Fruit fly (Drosophila melanogaster) whole organism, prepupa: Measurements from ENCODE around the gene CG5104.

Source experiments
- Blimp-1 ChIP-seq: fragments of 200-800 bp; sonication (Bioruptor generic); optimal IDR thresholded peaks from 3 replicates; lab custom pipeline; 2017; ENCODE audit warnings: missing biosample characterization, missing genetic modification characterization, mild to moderate bottlenecking, moderate library complexity, missing genetic modification reagents
- CG10631 ChIP-seq: fragments of 200-800 bp; sonication (Bioruptor generic); optimal IDR thresholded peaks from 2 replicates; lab custom pipeline; 2016; ENCODE audit warnings: missing biosample characterization, missing genetic modification characterization
- CG15336 ChIP-seq: fragments of 200-800 bp; sonication (Bioruptor generic); IDR thresholded peaks from 2 replicates; pipeline ENCODE4 v1.3.6; 2022; ENCODE audit warnings: missing biosample characterization, missing genetic modification characterization
- CG16779 ChIP-seq: fragments of 200-800 bp; sonication (Bioruptor generic); optimal IDR thresholded peaks from 3 replicates; lab custom pipeline; 2017; ENCODE audit warnings: missing biosample characterization, mild to moderate bottlenecking, missing genetic modification characterization
- CG3032 ChIP-seq: fragments of 200-800 bp; optimal IDR thresholded peaks from 2 replicates; lab custom pipeline; 2019; ENCODE audit warnings: missing biosample characterization, mild to moderate bottlenecking, missing genetic modification characterization, moderate library complexity
- CG31627 ChIP-seq: fragments of 200-800 bp; sonication (Bioruptor generic); optimal IDR thresholded peaks from 3 replicates; lab custom pipeline; 2016; ENCODE audit warnings: missing biosample characterization, missing genetic modification characterization
- CG32006 ChIP-seq: fragments of 200-800 bp; sonication (Bioruptor generic); optimal IDR thresholded peaks from 3 replicates; lab custom pipeline; 2017; ENCODE audit warnings: missing biosample characterization, mild to moderate bottlenecking, missing genetic modification characterization
- CG34406 ChIP-seq: fragments of 200-800 bp; sonication (Bioruptor generic); optimal IDR thresholded peaks from 3 replicates; lab custom pipeline; 2016; ENCODE audit warnings: missing biosample characterization, missing genetic modification characterization
- CG3919 ChIP-seq: fragments of 200-800 bp; sonication (Bioruptor generic); optimal IDR thresholded peaks from 3 replicates; lab custom pipeline; 2016; ENCODE audit warnings: missing biosample characterization, missing genetic modification characterization
- CG6163 ChIP-seq: fragments of 200-800 bp; sonication (Bioruptor generic); IDR thresholded peaks from 3 replicates; pipeline ENCODE4 v1.3.6; 2022; ENCODE audit warnings: missing biosample characterization, missing genetic modification characterization
- CG6276 ChIP-seq: fragments of 200-800 bp; sonication (Bioruptor generic); optimal IDR thresholded peaks from 2 replicates; lab custom pipeline; 2017; ENCODE audit warnings: missing biosample characterization, mild to moderate bottlenecking, missing genetic modification characterization
- CG6792 ChIP-seq: fragments of 200-800 bp; sonication (Bioruptor generic); optimal IDR thresholded peaks from 3 replicates; lab custom pipeline; 2016; ENCODE audit warnings: missing biosample characterization, missing genetic modification characterization
- CG6808 ChIP-seq: fragments of 200-800 bp; sonication (Bioruptor generic); optimal IDR thresholded peaks from 3 replicates; lab custom pipeline; 2017; ENCODE audit warnings: missing biosample characterization, missing genetic modification characterization, mild to moderate bottlenecking, moderate library complexity, missing genetic modification reagents
- CG7368 ChIP-seq: fragments of 200-800 bp; sonication (Bioruptor generic); optimal IDR thresholded peaks from 3 replicates; lab custom pipeline; 2016; ENCODE audit warnings: missing biosample characterization, missing genetic modification characterization
- CG8119 ChIP-seq: fragments of 200-800 bp; sonication (Bioruptor generic); IDR thresholded peaks from 3 replicates; pipeline ENCODE4 v1.3.6; 2022; ENCODE audit warnings: missing biosample characterization, missing genetic modification characterization
- CG9139 ChIP-seq: fragments of 200-800 bp; sonication (Bioruptor generic); optimal IDR thresholded peaks from 3 replicates; lab custom pipeline; 2017; ENCODE audit warnings: missing biosample characterization, mild to moderate bottlenecking, missing genetic modification characterization
- Eip78C ChIP-seq: fragments of 200-800 bp; sonication (Bioruptor generic); peaks from one replicate; lab custom pipeline; 2016; ENCODE audit warnings: missing biosample characterization, missing genetic modification characterization
- Eip93F ChIP-seq: fragments of 200-800 bp; sonication (Bioruptor generic); optimal IDR thresholded peaks from 2 replicates; lab custom pipeline; 2016; ENCODE audit warnings: missing biosample characterization, mild to moderate bottlenecking, missing genetic modification characterization
- Hr39 ChIP-seq: fragments of 200-800 bp; sonication (Bioruptor generic); optimal IDR thresholded peaks from 2 replicates; lab custom pipeline; 2016; ENCODE audit warnings: missing biosample characterization, missing genetic modification characterization
- Hr4 ChIP-seq: fragments of 200-800 bp; sonication (Bioruptor generic); optimal IDR thresholded peaks from 3 replicates; lab custom pipeline; 2016; ENCODE audit warnings: missing biosample characterization, missing genetic modification characterization
- achi ChIP-seq: fragments of 200-800 bp; sonication (Bioruptor generic); optimal IDR thresholded peaks from 3 replicates; lab custom pipeline; 2016; ENCODE audit warnings: missing biosample characterization, missing genetic modification characterization
- acj6 ChIP-seq: fragments of 200-800 bp; sonication (Bioruptor generic); optimal IDR thresholded peaks from 3 replicates; lab custom pipeline; 2016; ENCODE audit warnings: missing biosample characterization, missing genetic modification characterization
- cyc ChIP-seq: fragments of 200-800 bp; sonication (Bioruptor generic); optimal IDR thresholded peaks from 3 replicates; lab custom pipeline; 2016; ENCODE audit warnings: missing biosample characterization, missing genetic modification characterization
- dsx ChIP-seq: fragments of 200-800 bp; optimal IDR thresholded peaks from 3 replicates; lab custom pipeline; 2019; ENCODE audit warnings: missing biosample characterization, mild to moderate bottlenecking, missing genetic modification characterization, moderate library complexity; ENCODE audit not compliant: poor library complexity, severe bottlenecking
- esn ChIP-seq: fragments of 200-800 bp; sonication (Bioruptor generic); optimal IDR thresholded peaks from 2 replicates; lab custom pipeline; 2016; ENCODE audit warnings: missing biosample characterization, mild to moderate bottlenecking, missing genetic modification characterization, moderate library complexity
- fkh ChIP-seq: fragments of 200-800 bp; sonication (Bioruptor generic); optimal IDR thresholded peaks from 3 replicates; lab custom pipeline; 2017; ENCODE audit warnings: missing biosample characterization, mild to moderate bottlenecking, missing genetic modification characterization, moderate library complexity
- lz ChIP-seq: fragments of 200-800 bp; sonication (Bioruptor generic); optimal IDR thresholded peaks from 3 replicates; lab custom pipeline; 2016; ENCODE audit warnings: missing biosample characterization, missing genetic modification characterization
- net ChIP-seq: fragments of 200-800 bp; sonication (Bioruptor generic); optimal IDR thresholded peaks from 3 replicates; lab custom pipeline; 2016; ENCODE audit warnings: missing biosample characterization, missing genetic modification characterization
- pdm3 ChIP-seq: fragments of 200-800 bp; sonication (Bioruptor generic); optimal IDR thresholded peaks from 3 replicates; lab custom pipeline; 2016; ENCODE audit warnings: missing biosample characterization, missing genetic modification characterization
- spab ChIP-seq: fragments of 200-800 bp; sonication (Bioruptor generic); optimal IDR thresholded peaks from 2 replicates; lab custom pipeline; 2017; ENCODE audit warnings: missing biosample characterization, mild to moderate bottlenecking, missing genetic modification characterization, missing genetic modification reagents
- svp ChIP-seq: fragments of 200-800 bp; sonication (Bioruptor generic); peaks from one replicate; lab custom pipeline; 2016; ENCODE audit warnings: missing biosample characterization, missing genetic modification characterization
- vri ChIP-seq: fragments of 200-800 bp; sonication (Bioruptor generic); optimal IDR thresholded peaks from 3 replicates; lab custom pipeline; 2016; ENCODE audit warnings: missing biosample characterization, mild to moderate bottlenecking, missing genetic modification characterization

The CG5104 gene

DNA sequence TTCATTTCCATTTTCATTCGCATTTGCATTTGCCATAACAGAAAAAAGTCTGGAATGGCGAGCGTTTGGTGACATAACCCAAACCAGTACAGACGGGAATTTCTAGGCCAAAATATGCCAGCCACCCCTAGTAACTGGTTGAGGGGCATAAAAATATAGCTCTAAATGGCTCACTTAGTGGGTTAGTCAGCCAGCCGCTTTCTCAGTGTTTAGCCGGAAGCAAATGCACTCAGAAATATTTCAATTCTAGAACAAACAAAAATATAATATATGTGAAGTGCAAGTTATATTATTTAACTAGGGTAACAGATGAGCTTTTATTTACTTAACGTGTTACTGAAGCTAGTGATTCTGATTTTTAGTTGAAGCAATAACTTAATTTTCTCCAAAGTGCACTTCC, 16.1 kb downstream of the CG5104 start:
- TF ChIP-seq CG6163 (GFP tag; lab: Robert Waterston, UW): no peak
- no peak for TF ChIP-seq CG10631 (GFP tag; lab: Kevin White, UChicago)
- TF ChIP-seq CG3032: no peak
- no peak for TF ChIP-seq CG15336 (GFP tag; lab: Robert Waterston, UW)
- peak; percentile 31 for TF ChIP-seq Eip78C (GFP tag; lab: Kevin White, UChicago)
- no peak for TF ChIP-seq CG3919 (GFP tag; lab: Kevin White, UChicago)
- no peak for TF ChIP-seq CG31627 (GFP tag; lab: Kevin White, UChicago)
- TF ChIP-seq, all 60 proteins: peak for 1

DNA sequence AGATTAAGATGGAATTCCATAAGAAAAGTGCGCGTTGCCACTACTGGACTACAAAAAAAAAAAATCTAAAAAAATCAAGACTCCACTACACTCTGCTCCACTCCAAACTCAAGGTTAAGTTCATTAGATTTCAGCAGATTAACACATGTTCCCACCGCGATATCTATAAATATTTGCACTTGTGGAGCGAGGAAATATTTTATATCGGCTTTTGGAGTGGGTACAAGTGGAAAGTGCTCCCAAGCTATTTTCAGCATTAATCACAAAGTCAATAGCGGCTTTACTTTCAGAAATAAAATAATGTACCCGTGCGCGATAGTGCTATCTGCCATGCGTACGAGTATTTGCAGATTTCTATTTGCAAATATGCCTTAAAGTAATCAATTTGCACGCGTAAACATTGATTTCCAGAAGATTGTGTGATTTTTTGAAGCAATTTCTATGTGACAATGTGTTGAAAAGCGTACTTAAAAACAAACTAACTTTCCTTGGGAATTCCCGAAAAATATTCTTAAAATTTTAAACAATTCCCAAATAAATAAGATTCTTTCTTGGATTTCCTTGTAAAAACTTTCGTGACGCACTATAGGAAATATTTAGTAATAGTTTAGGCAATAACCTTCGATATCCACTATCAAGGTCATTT, 17.0 kb downstream of the CG5104 start:
- TF ChIP-seq CG31627 (GFP tag; lab: Kevin White, UChicago) (no peak), acj6 (GFP tag; lab: Kevin White, UChicago) (no peak), CG9139 (GFP tag; lab: Kevin White, UChicago) (no peak), spab (GFP tag; lab: Kevin White, UChicago) (no peak), lz (GFP tag; lab: Kevin White, UChicago) (no peak), fkh (GFP tag; lab: Kevin White, UChicago) (peak; percentile 74), Eip93F (no peak), achi (GFP tag; lab: Kevin White, UChicago) (no peak), cyc (GFP tag; lab: Kevin White, UChicago) (no peak), CG34406 (no peak), Eip78C (GFP tag; lab: Kevin White, UChicago) (peak; percentile 75), svp (GFP tag; lab: Kevin White, UChicago) (no peak), CG32006 (GFP tag; lab: Kevin White, UChicago) (peak; percentile 23), CG6808 (no peak), Blimp-1 (GFP tag; lab: Kevin White, UChicago) (no peak), net (GFP tag; lab: Kevin White, UChicago) (no peak), Hr4 (GFP tag; lab: Kevin White, UChicago) (no peak), CG6276 (GFP tag; lab: Kevin White, UChicago) (peak; percentile 0), CG7368 (GFP tag; lab: Kevin White, UChicago) (no peak), pdm3 (GFP tag; lab: Kevin White, UChicago) (peak; percentile 2)

DNA sequence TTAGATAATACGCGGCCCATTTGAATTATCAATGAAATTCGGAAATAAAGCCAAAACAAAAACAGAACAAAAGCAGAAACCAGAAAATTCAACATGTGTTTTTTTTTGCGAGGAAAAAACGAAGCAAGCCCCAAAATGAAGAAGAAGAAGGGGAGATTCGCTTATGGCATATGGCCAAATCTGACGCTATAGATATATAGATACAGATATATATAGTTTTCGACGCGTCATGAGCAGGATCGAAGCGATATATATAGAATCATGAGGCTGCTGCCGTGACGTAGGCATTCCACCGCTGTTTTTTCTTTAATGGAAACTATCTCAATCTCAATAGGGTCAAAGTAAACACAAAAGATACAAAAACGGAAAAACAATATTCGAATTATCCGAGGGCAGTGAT, 17.6 kb downstream of the CG5104 start:
- TF ChIP-seq CG31627 (GFP tag; lab: Kevin White, UChicago) (no peak), dsx (GFP tag; lab: Kevin White, UChicago) (no peak), CG15336 (GFP tag; lab: Robert Waterston, UW) (0 out of 2 replicates have a peak, but pooled peaks have one; percentile 28), CG8119 (no peak), CG6276 (GFP tag; lab: Kevin White, UChicago) (peak; percentile 15), CG6792 (GFP tag; lab: Kevin White, UChicago) (no peak), CG10631 (GFP tag; lab: Kevin White, UChicago) (no peak), Hr39 (GFP tag; lab: Kevin White, UChicago) (no peak), vri (GFP tag; lab: Kevin White, UChicago) (peak; percentile 29)

DNA sequence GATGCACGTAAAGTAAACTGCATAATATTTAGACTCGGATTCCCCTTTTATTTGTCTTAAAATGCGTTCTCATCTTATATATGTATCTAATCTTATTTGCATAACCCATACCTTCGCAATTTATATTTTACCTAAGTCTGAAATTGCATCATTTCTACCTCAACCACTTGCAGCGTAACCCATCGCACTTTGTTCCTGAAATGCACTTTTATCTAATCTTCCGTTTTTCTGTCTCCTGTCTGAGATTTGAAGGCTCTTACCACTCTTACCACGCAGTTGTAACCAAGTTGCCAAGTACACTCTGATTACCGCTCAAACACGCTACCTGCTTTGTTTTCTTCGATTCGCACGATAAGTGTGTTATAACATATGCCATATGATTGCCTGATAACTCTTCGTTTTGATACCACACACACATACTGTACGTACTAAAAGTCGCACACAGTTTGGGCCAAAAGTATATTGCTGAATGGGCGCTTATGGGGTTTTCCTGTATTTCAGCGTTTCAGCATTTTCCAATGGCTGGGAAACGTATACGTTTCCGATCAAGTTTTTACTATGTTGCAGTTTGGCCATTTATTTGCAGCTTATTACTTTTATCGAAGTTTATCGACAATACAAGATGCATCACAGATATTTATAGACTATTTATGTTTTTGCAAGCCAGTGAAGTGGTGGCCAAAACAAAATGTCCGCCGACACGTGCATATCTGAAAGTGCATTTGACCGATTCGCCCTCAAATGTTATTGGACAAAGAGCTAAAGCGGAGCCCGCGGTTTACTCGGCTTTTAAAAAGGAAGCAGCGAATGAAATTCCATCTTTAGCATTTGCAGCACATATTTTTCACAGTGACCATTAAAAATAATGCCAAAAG, 18.5 kb downstream of the CG5104 start:
- TF ChIP-seq CG3032 (no peak), Eip93F (peak; percentile 41), vri (GFP tag; lab: Kevin White, UChicago) (peak; percentile 100), CG16779 (tag; lab: Kevin White, UChicago) (no peak), esn (GFP tag; lab: Kevin White, UChicago) (peak; percentile 4)
